Worm (Caenorhabditis elegans) whole organism, L3 larva: Measurements from ENCODE around the gene sri-47.
"Not testable (repeated sequence)": the region's sequence is repeated elsewhere in the genome, so short reads cannot be mapped to it uniquely, and the experiment has no call there.

Experiments
- R02D3.7 ChIP-seq: fragments of 150-350 bp; optimal IDR thresholded peaks from 2 replicates; lab custom pipeline; 2014; ENCODE audit warnings: missing biosample characterization, missing genetic modification characterization
- ZK546.5 ChIP-seq: sonication (generic microtip); optimal IDR thresholded peaks from 2 replicates; lab custom pipeline; 2017; ENCODE audit warnings: missing biosample characterization, missing genetic modification characterization
- aly-2 ChIP-seq: fragments of 150-350 bp; optimal IDR thresholded peaks from 2 replicates; lab custom pipeline; 2014; ENCODE audit warnings: missing biosample characterization, missing genetic modification characterization
- ama-1 ChIP-seq: fragments of 150-350 bp; optimal IDR thresholded peaks from 2 replicates; lab custom pipeline; 2018
- ceh-16 ChIP-seq: sonication (generic microtip); optimal IDR thresholded peaks from 2 replicates; lab custom pipeline; 2017; ENCODE audit warnings: missing biosample characterization, missing genetic modification characterization
- ceh-28 ChIP-seq: fragments of 150-350 bp; optimal IDR thresholded peaks from 2 replicates; lab custom pipeline; 2014; ENCODE audit warnings: missing biosample characterization, missing genetic modification reagents, missing genetic modification characterization
- ceh-82 ChIP-seq: fragments of 150-350 bp; optimal IDR thresholded peaks from 2 replicates; lab custom pipeline; 2014; ENCODE audit warnings: missing biosample characterization, missing genetic modification characterization
- daf-12 ChIP-seq: fragments of 150-350 bp; optimal IDR thresholded peaks from 2 replicates; lab custom pipeline; 2014; ENCODE audit warnings: missing biosample characterization, missing genetic modification reagents, missing genetic modification characterization
- egl-27 ChIP-seq: sonication (generic microtip); optimal IDR thresholded peaks from 4 replicates; lab custom pipeline; 2017; ENCODE audit warnings: missing biosample characterization, missing genetic modification reagents, missing genetic modification characterization
- egl-5 ChIP-seq: fragments of 150-350 bp; optimal IDR thresholded peaks from 2 replicates; lab custom pipeline; 2017; ENCODE audit warnings: missing biosample characterization, missing genetic modification reagents, missing genetic modification characterization, inconsistent platforms
- elt-1 ChIP-seq: fragments of 150-350 bp; optimal IDR thresholded peaks from 2 replicates; lab custom pipeline; 2014; ENCODE audit warnings: missing biosample characterization, missing genetic modification characterization
- elt-2 ChIP-seq: sonication (generic microtip); optimal IDR thresholded peaks from 2 replicates; lab custom pipeline; 2016; ENCODE audit warnings: missing genetic modification reagents, mild to moderate bottlenecking, missing genetic modification characterization, missing compliant biosample characterization
- fkh-10 ChIP-seq: sonication (generic microtip); optimal IDR thresholded peaks from 2 replicates; lab custom pipeline; 2017; ENCODE audit warnings: missing biosample characterization, missing genetic modification reagents, missing genetic modification characterization
- fos-1 ChIP-seq: fragments of 150-350 bp; optimal IDR thresholded peaks from 2 replicates; lab custom pipeline; 2014; ENCODE audit warnings: missing biosample characterization, missing genetic modification characterization
- lsy-12 ChIP-seq: sonication (generic microtip); optimal IDR thresholded peaks from 2 replicates; lab custom pipeline; 2016; ENCODE audit warnings: mild to moderate bottlenecking, missing genetic modification characterization, missing compliant biosample characterization
- mdl-1 ChIP-seq: fragments of 150-350 bp; optimal IDR thresholded peaks from 2 replicates; lab custom pipeline; 2014; ENCODE audit warnings: missing biosample characterization, missing genetic modification characterization
- nfya-1 ChIP-seq: sonication (generic microtip); optimal IDR thresholded peaks from 2 replicates; lab custom pipeline; 2017; ENCODE audit warnings: missing genetic modification characterization, mild to moderate bottlenecking, missing compliant biosample characterization, antibody characterized with exemption, moderate library complexity; ENCODE audit not compliant: insufficient read depth
- nhr-11 ChIP-seq: fragments of 150-350 bp; optimal IDR thresholded peaks from 2 replicates; lab custom pipeline; 2014; ENCODE audit warnings: missing biosample characterization, missing genetic modification characterization
- nhr-12 ChIP-seq: fragments of 150-350 bp; optimal IDR thresholded peaks from 2 replicates; lab custom pipeline; 2014; ENCODE audit warnings: missing biosample characterization, missing genetic modification characterization
- nhr-23 ChIP-seq: fragments of 150-350 bp; optimal IDR thresholded peaks from 2 replicates; lab custom pipeline; 2014; ENCODE audit warnings: missing biosample characterization, missing genetic modification reagents, missing genetic modification characterization
- nhr-28 ChIP-seq: fragments of 150-350 bp; optimal IDR thresholded peaks from 2 replicates; lab custom pipeline; 2014; ENCODE audit warnings: missing biosample characterization, missing genetic modification characterization
- nhr-43 ChIP-seq: sonication (generic microtip); optimal IDR thresholded peaks from 2 replicates; lab custom pipeline; 2016; ENCODE audit warnings: mild to moderate bottlenecking, missing genetic modification characterization, missing compliant biosample characterization; ENCODE audit not compliant: poor library complexity, severe bottlenecking
- nhr-67 ChIP-seq: fragments of 150-350 bp; optimal IDR thresholded peaks from 2 replicates; lab custom pipeline; 2014; ENCODE audit warnings: missing biosample characterization, missing genetic modification characterization
- nhr-76 ChIP-seq: fragments of 150-350 bp; sonication (generic microtip); optimal IDR thresholded peaks from 5 replicates; lab custom pipeline; 2014; ENCODE audit warnings: missing biosample characterization, missing genetic modification characterization
- pha-4 ChIP-seq: fragments of 150-350 bp; optimal IDR thresholded peaks from 2 replicates; lab custom pipeline; 2014; ENCODE audit warnings: missing biosample characterization, missing genetic modification reagents, missing genetic modification characterization
- sea-2 ChIP-seq: fragments of 150-350 bp; sonication (generic microtip); optimal IDR thresholded peaks from 4 replicates; lab custom pipeline; 2014; ENCODE audit warnings: missing biosample characterization, missing genetic modification reagents, missing genetic modification characterization
- skn-1 ChIP-seq: fragments of 150-350 bp; optimal IDR thresholded peaks from 2 replicates; lab custom pipeline; 2014; ENCODE audit warnings: missing biosample characterization, missing genetic modification characterization
- snpc-4 ChIP-seq: fragments of 150-350 bp; optimal IDR thresholded peaks from 2 replicates; lab custom pipeline; 2014; ENCODE audit warnings: missing biosample characterization, missing genetic modification characterization
- unc-62 ChIP-seq: fragments of 150-350 bp; sonication (generic microtip); optimal IDR thresholded peaks from 4 replicates; lab custom pipeline; 2014; ENCODE audit warnings: missing biosample characterization, missing genetic modification reagents, missing genetic modification characterization
- zag-1 ChIP-seq: fragments of 150-350 bp; optimal IDR thresholded peaks from 2 replicates; lab custom pipeline; 2014; ENCODE audit warnings: missing biosample characterization, missing genetic modification characterization
- ztf-11 ChIP-seq: fragments of 150-350 bp; optimal IDR thresholded peaks from 2 replicates; lab custom pipeline; 2014; ENCODE audit warnings: missing biosample characterization, missing genetic modification characterization
- ztf-4 ChIP-seq: fragments of 150-350 bp; optimal IDR thresholded peaks from 2 replicates; lab custom pipeline; 2014; ENCODE audit warnings: missing biosample characterization, missing genetic modification characterization

Gene sri-47

ce11 chrII:2684783-2685182 lies 28.1 kb downstream of the sri-47 start:
- TF ChIP-seq R02D3.7, result no peak
- TF ChIP-seq nhr-23, result no peak
- no peak for TF ChIP-seq fos-1 (tag; lab: Kevin White, UChicago)
- TF ChIP-seq nhr-76 (tag; lab: Kevin White, UChicago), result no peak
- TF ChIP-seq ztf-11, result no peak
- TF ChIP-seq egl-5 (tag; lab: Kevin White, UChicago), result no peak
- no peak for TF ChIP-seq daf-12 (tag; lab: Kevin White, UChicago)
- TF ChIP-seq nhr-28 (tag; lab: Kevin White, UChicago), result no peak
- TF ChIP-seq egl-27, result no peak
- TF ChIP-seq nhr-12 (tag; lab: Kevin White, UChicago), result no peak
- no peak for TF ChIP-seq nhr-67
- TF ChIP-seq nhr-11 (tag; lab: Kevin White, UChicago), result no peak

ce11 chrII:2686985-2687675 lies 30.4 kb downstream of the sri-47 start, which contains the start of the genes sup-9 and nspf-1:
Gene sup-9, minus strand, starts transcription at chrII:2687027.
Gene nspf-1, plus strand, starts transcription at chrII:2687625.
- TF ChIP-seq egl-27, result no peak
- TF ChIP-seq sea-2 (GFP tag; lab: Kevin White, UChicago), result no peak
- TF ChIP-seq unc-62 (GFP tag; lab: Kevin White, UChicago), result no peak
- TF ChIP-seq, all 47 proteins: peak for 0

ce11 chrII:2688616-2689015 lies 31.9 kb downstream of the sri-47 start, which contains the start of gene nspf-2:
Gene nspf-2, plus strand, starts transcription at chrII:2688916.
- TF ChIP-seq nhr-43; lsy-12 (tag; lab: Kevin White, UChicago); fos-1 (tag; lab: Kevin White, UChicago): not testable (repeated sequence)

DNA sequence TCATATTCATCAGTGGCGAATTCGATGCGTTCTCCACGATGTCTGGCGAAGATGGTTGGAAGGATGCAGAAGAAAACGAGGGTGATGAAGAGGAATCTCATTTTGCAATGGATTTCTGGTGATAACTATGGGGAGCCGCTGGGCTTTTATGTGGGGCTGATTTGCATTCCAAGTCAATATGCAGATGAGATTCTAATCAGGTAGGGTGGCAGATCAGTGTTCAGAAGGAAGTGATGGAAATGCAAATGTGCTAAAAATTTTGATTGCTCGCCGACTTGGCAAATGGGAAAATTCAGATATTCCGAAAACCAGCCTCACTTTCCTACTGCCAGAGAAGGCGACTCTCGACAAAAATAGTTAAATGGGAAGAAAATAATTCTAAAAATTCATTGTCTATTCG lies 33.4 kb downstream of the sri-47 start, which contains the start of gene nspf-3:
Gene nspf-3 (minus strand): TSS at position 101 of the 400 bp plus-strand sequence.
- TF ChIP-seq nhr-43, result no peak
- TF ChIP-seq nhr-23, result no peak
- no peak for TF ChIP-seq pha-4 (tag; lab: Kevin White, UChicago)
- TF ChIP-seq mdl-1 (tag; lab: Kevin White, UChicago), result no peak
- TF ChIP-seq nhr-28 (tag; lab: Kevin White, UChicago), result no peak
- no peak for TF ChIP-seq fkh-10 (GFP tag; lab: Kevin White, UChicago)
- no peak for TF ChIP-seq unc-62 (GFP tag; lab: Kevin White, UChicago)
- no peak for TF ChIP-seq ztf-4 (tag; lab: Kevin White, UChicago)
- no peak for TF ChIP-seq ceh-16 (tag; lab: Kevin White, UChicago)
- no peak for TF ChIP-seq ceh-82 (tag; lab: Kevin White, UChicago)
- TF ChIP-seq nhr-12 (tag; lab: Kevin White, UChicago), result no peak
- no peak for TF ChIP-seq zag-1 (tag; lab: Kevin White, UChicago)
- no peak for TF ChIP-seq elt-1 (tag; lab: Kevin White, UChicago)
- TF ChIP-seq ZK546.5, result no peak

ce11 chrII:2692476-2692875 lies 35.8 kb downstream of the sri-47 start, which contains the start of gene set-11:
Gene set-11, minus strand, starts transcription at chrII:2692576.
- TF ChIP-seq skn-1 (tag; lab: Kevin White, UChicago), result no peak
- TF ChIP-seq ceh-28, result no peak
- TF ChIP-seq aly-2, result no peak
- TF ChIP-seq nfya-1 (tag; lab: Kevin White, UChicago), result no peak
- no peak for TF ChIP-seq pha-4 (tag; lab: Kevin White, UChicago)
- TF ChIP-seq zag-1 (tag; lab: Kevin White, UChicago), result no peak
- TF ChIP-seq elt-2 (tag; lab: Kevin White, UChicago), result no peak
- TF ChIP-seq nhr-11 (tag; lab: Kevin White, UChicago), result no peak
- TF ChIP-seq daf-12 (tag; lab: Kevin White, UChicago), result no peak
- TF ChIP-seq ama-1 (lab: Kevin White, UChicago), result no peak
- TF ChIP-seq snpc-4, result no peak
- no peak for TF ChIP-seq ZK546.5
- no peak for TF ChIP-seq ceh-16 (tag; lab: Kevin White, UChicago)
